Fruit fly (Drosophila melanogaster) whole organism, embryonic: Measurements from ENCODE around the gene CG6511.

Experiments
- Antp ChIP-seq: fragments of 200-800 bp; sonication (Bioruptor generic); optimal IDR thresholded peaks from 3 replicates; lab custom pipeline; 2016; ENCODE audit warnings: missing biosample characterization, missing genetic modification characterization
- CG10147 ChIP-seq: fragments of 200-800 bp; sonication (Bioruptor generic); optimal IDR thresholded peaks from 2 replicates; lab custom pipeline; 2019; ENCODE audit warnings: missing biosample characterization, mild to moderate bottlenecking, missing genetic modification characterization, moderate library complexity
- CG11695 ChIP-seq: fragments of 200-800 bp; sonication (Bioruptor generic); IDR thresholded peaks from 3 replicates; pipeline ENCODE4 v1.3.6; 2022; ENCODE audit warnings: missing biosample characterization, missing genetic modification characterization
- CG12155 ChIP-seq: fragments of 200-800 bp; sonication (Bioruptor generic); optimal IDR thresholded peaks from 3 replicates; lab custom pipeline; 2016; ENCODE audit warnings: missing biosample characterization, missing genetic modification characterization
- CG14014 ChIP-seq: fragments of 200-800 bp; sonication (Bioruptor generic); IDR thresholded peaks from 2 replicates; pipeline ENCODE4 v1.3.6; 2022; ENCODE audit warnings: missing biosample characterization, missing genetic modification characterization
- CG14710 ChIP-seq: fragments of 200-800 bp; sonication (Bioruptor generic); optimal IDR thresholded peaks from 3 replicates; lab custom pipeline; 2019; ENCODE audit warnings: missing biosample characterization, mild to moderate bottlenecking, missing genetic modification characterization, moderate library complexity
- CG15601 ChIP-seq: fragments of 200-800 bp; sonication (Bioruptor generic); optimal IDR thresholded peaks from 3 replicates; lab custom pipeline; 2019; ENCODE audit warnings: missing biosample characterization, mild to moderate bottlenecking, missing genetic modification characterization, moderate library complexity
- CG15696 ChIP-seq: fragments of 200-800 bp; sonication (Bioruptor generic); optimal IDR thresholded peaks from 2 replicates; lab custom pipeline; 2019; ENCODE audit warnings: missing biosample characterization, mild to moderate bottlenecking, missing genetic modification characterization, moderate library complexity
- CG17359 ChIP-seq: fragments of 200-800 bp; sonication (Bioruptor generic); optimal IDR thresholded peaks from 3 replicates; lab custom pipeline; 2018; ENCODE audit warnings: missing biosample characterization, mild to moderate bottlenecking, missing genetic modification characterization, moderate library complexity
- CG30431 ChIP-seq: fragments of 200-800 bp; sonication (Bioruptor generic); optimal IDR thresholded peaks from 2 replicates; lab custom pipeline; 2017; ENCODE audit warnings: missing biosample characterization, missing genetic modification characterization
- CG3847 ChIP-seq: fragments of 200-800 bp; sonication (Bioruptor generic); IDR thresholded peaks from 2 replicates; pipeline ENCODE4 v1.3.6; 2022; ENCODE audit warnings: missing biosample characterization, missing genetic modification characterization
- CG4404 ChIP-seq: fragments of 200-800 bp; sonication (Bioruptor generic); IDR thresholded peaks from 2 replicates; pipeline ENCODE4 v1.3.6; 2022; ENCODE audit warnings: missing biosample characterization, missing genetic modification characterization
- CG7357 ChIP-seq: fragments of 200-800 bp; sonication (Bioruptor generic); IDR thresholded peaks from 3 replicates; pipeline ENCODE4 v1.3.6; 2022; ENCODE audit warnings: missing biosample characterization, missing genetic modification characterization
- CG7928 ChIP-seq: fragments of 200-800 bp; sonication (Bioruptor generic); optimal IDR thresholded peaks from 2 replicates; lab custom pipeline; 2017; ENCODE audit warnings: missing biosample characterization, mild to moderate bottlenecking, missing genetic modification characterization
- CG8290 ChIP-seq, 3 experiments: fragments of 200-800 bp; sonication (Bioruptor generic); optimal IDR thresholded peaks; 2 replicates each; lab custom pipeline; 2016 to 2019; ENCODE audit warnings: missing biosample characterization in 3 of 3, missing genetic modification characterization in 3 of 3, mild to moderate bottlenecking in 2 of 3, moderate library complexity in 1 of 3
- Dfd ChIP-seq, 2 experiments: fragments of >200 bp; optimal IDR thresholded peaks; 2 replicates each; lab custom pipeline; 2017; ENCODE audit warnings: missing biosample characterization in 2 of 2, missing genetic modification characterization in 2 of 2
- Dp ChIP-seq: fragments of 200-800 bp; sonication (Bioruptor generic); optimal IDR thresholded peaks from 2 replicates; lab custom pipeline; 2018; ENCODE audit warnings: missing biosample characterization, mild to moderate bottlenecking, missing genetic modification characterization, moderate library complexity
- H15 ChIP-seq: fragments of 200-800 bp; sonication (Bioruptor generic); IDR thresholded peaks from 3 replicates; pipeline ENCODE4 v1.3.6; 2022; ENCODE audit warnings: missing biosample characterization, missing genetic modification characterization
- Hsf ChIP-seq: fragments of 200-800 bp; sonication (Bioruptor generic); optimal IDR thresholded peaks from 3 replicates; lab custom pipeline; 2016; ENCODE audit warnings: missing biosample characterization, missing genetic modification characterization
- Nf-YB ChIP-seq: fragments of 200-800 bp; sonication (Bioruptor generic); optimal IDR thresholded peaks from 3 replicates; lab custom pipeline; 2019; ENCODE audit warnings: missing biosample characterization, mild to moderate bottlenecking, missing genetic modification characterization, moderate library complexity
- Oli ChIP-seq: fragments of 200-800 bp; sonication (Bioruptor generic); optimal IDR thresholded peaks from 2 replicates; lab custom pipeline; 2018; ENCODE audit warnings: missing biosample characterization, mild to moderate bottlenecking, missing genetic modification characterization, moderate library complexity
- Stat92E ChIP-seq, 3 experiments: fragments of >200 bp in 2 of 3; fragments of 200-800 bp in 1 of 3; sonication (Bioruptor generic) in 1 of 3; optimal IDR thresholded peaks; 2 replicates each; lab custom pipeline; 2017 to 2019; ENCODE audit warnings: missing biosample characterization in 3 of 3, missing genetic modification characterization in 3 of 3, mild to moderate bottlenecking in 1 of 3, moderate library complexity in 1 of 3
- ac ChIP-seq: fragments of 200-800 bp; sonication (Bioruptor generic); optimal IDR thresholded peaks from 3 replicates; lab custom pipeline; 2017; ENCODE audit warnings: missing biosample characterization, mild to moderate bottlenecking, missing genetic modification characterization
- bcd ChIP-seq: fragments of 200-800 bp; sonication (Bioruptor generic); optimal IDR thresholded peaks from 2 replicates; lab custom pipeline; 2017; ENCODE audit warnings: missing biosample characterization, mild to moderate bottlenecking, missing genetic modification characterization
- cad ChIP-seq: fragments of >200 bp; optimal IDR thresholded peaks from 2 replicates; lab custom pipeline; 2017; ENCODE audit warnings: missing biosample characterization, missing genetic modification characterization
- caup ChIP-seq: fragments of 200-800 bp; sonication (Bioruptor generic); optimal IDR thresholded peaks from 3 replicates; lab custom pipeline; 2017; ENCODE audit warnings: missing biosample characterization, mild to moderate bottlenecking, missing genetic modification characterization, moderate library complexity; ENCODE audit not compliant: severe bottlenecking
- ci ChIP-seq: fragments of 200-800 bp; sonication (Bioruptor generic); IDR thresholded peaks from 3 replicates; pipeline ENCODE4 v1.3.6; 2022; ENCODE audit warnings: missing biosample characterization, missing genetic modification characterization
- dmrt99B ChIP-seq: fragments of 200-800 bp; sonication (Bioruptor generic); optimal IDR thresholded peaks from 2 replicates; lab custom pipeline; 2018; ENCODE audit warnings: missing biosample characterization, mild to moderate bottlenecking, missing genetic modification characterization, moderate library complexity
- emc ChIP-seq: fragments of 200-800 bp; sonication (Bioruptor generic); optimal IDR thresholded peaks from 2 replicates; lab custom pipeline; 2016; ENCODE audit warnings: missing biosample characterization, missing genetic modification characterization
- en ChIP-seq: fragments of 200-800 bp; sonication (Bioruptor generic); optimal IDR thresholded peaks from 2 replicates; lab custom pipeline; 2016; ENCODE audit warnings: missing biosample characterization, missing genetic modification characterization
- gcm ChIP-seq: fragments of 200-800 bp; sonication (Bioruptor generic); optimal IDR thresholded peaks from 2 replicates; lab custom pipeline; 2019; ENCODE audit warnings: missing biosample characterization, mild to moderate bottlenecking, missing genetic modification characterization, moderate library complexity
- gem ChIP-seq: fragments of 200-800 bp; sonication (Bioruptor generic); optimal IDR thresholded peaks from 2 replicates; lab custom pipeline; 2019; ENCODE audit warnings: missing biosample characterization, mild to moderate bottlenecking, missing genetic modification characterization, moderate library complexity
- gro ChIP-seq: fragments of 200-800 bp; sonication (Bioruptor generic); optimal IDR thresholded peaks from 2 replicates; lab custom pipeline; 2016; ENCODE audit warnings: missing biosample characterization, missing genetic modification characterization
- hb ChIP-seq: fragments of 200-800 bp; sonication (Bioruptor generic); IDR thresholded peaks from 3 replicates; pipeline ENCODE4 v1.3.6; 2022; ENCODE audit warnings: missing biosample characterization, missing genetic modification characterization; ENCODE audit not compliant: partially characterized antibody
- insv ChIP-seq, 2 experiments: fragments of 200-800 bp; sonication (Bioruptor generic); optimal IDR thresholded peaks; 3 replicates each; lab custom pipeline; 2016 to 2018; ENCODE audit warnings: missing biosample characterization in 2 of 2, missing genetic modification characterization in 2 of 2
- knrl ChIP-seq: fragments of 200-800 bp; sonication (Bioruptor generic); IDR thresholded peaks from 3 replicates; pipeline ENCODE4 v1.3.6; 2022; ENCODE audit warnings: missing biosample characterization, missing genetic modification characterization; ENCODE audit not compliant: partially characterized antibody
- lbe ChIP-seq: fragments of 200-800 bp; sonication (Bioruptor generic); optimal IDR thresholded peaks from 2 replicates; lab custom pipeline; 2016; ENCODE audit warnings: missing biosample characterization, mild to moderate bottlenecking, missing genetic modification characterization
- mirr ChIP-seq: fragments of 200-800 bp; sonication (Bioruptor generic); optimal IDR thresholded peaks from 3 replicates; lab custom pipeline; 2018; ENCODE audit warnings: missing biosample characterization, mild to moderate bottlenecking, missing genetic modification characterization
- oc ChIP-seq: fragments of 200-800 bp; sonication (Bioruptor generic); optimal IDR thresholded peaks from 2 replicates; lab custom pipeline; 2018; ENCODE audit warnings: missing biosample characterization, mild to moderate bottlenecking, missing genetic modification characterization, moderate library complexity
- pnt ChIP-seq: fragments of 200-800 bp; sonication (Bioruptor generic); optimal IDR thresholded peaks from 3 replicates; lab custom pipeline; 2016; ENCODE audit warnings: missing biosample characterization, missing genetic modification characterization
- ranshi ChIP-seq: fragments of 200-800 bp; sonication (Bioruptor generic); IDR thresholded peaks from 2 replicates; pipeline ENCODE4 v1.3.6; 2022; ENCODE audit warnings: missing biosample characterization, missing genetic modification characterization
- salm ChIP-seq: fragments of 200-800 bp; sonication (Bioruptor generic); optimal IDR thresholded peaks from 2 replicates; lab custom pipeline; 2018; ENCODE audit warnings: missing biosample characterization, mild to moderate bottlenecking, missing genetic modification characterization
- scrt ChIP-seq: fragments of 200-800 bp; sonication (Bioruptor generic); optimal IDR thresholded peaks from 2 replicates; lab custom pipeline; 2018; ENCODE audit warnings: missing biosample characterization, mild to moderate bottlenecking, missing genetic modification characterization, moderate library complexity
- slbo ChIP-seq: fragments of 200-800 bp; sonication (Bioruptor generic); IDR thresholded peaks from 2 replicates; pipeline ENCODE4 v1.3.6; 2022; ENCODE audit warnings: missing biosample characterization, missing genetic modification characterization
- slp2 ChIP-seq: fragments of 200-800 bp; sonication (Bioruptor generic); optimal IDR thresholded peaks from 2 replicates; lab custom pipeline; 2016; ENCODE audit warnings: missing biosample characterization, missing genetic modification characterization
- so ChIP-seq: fragments of 200-800 bp; sonication (Bioruptor generic); IDR thresholded peaks from 3 replicates; pipeline ENCODE4 v1.3.6; 2022; ENCODE audit warnings: missing biosample characterization, missing genetic modification characterization
- unpg ChIP-seq: fragments of 200-800 bp; sonication (Bioruptor generic); optimal IDR thresholded peaks from 3 replicates; lab custom pipeline; 2018; ENCODE audit warnings: missing biosample characterization, mild to moderate bottlenecking, missing genetic modification characterization, moderate library complexity
- zf30C ChIP-seq: fragments of 200-800 bp; sonication (Bioruptor generic); optimal IDR thresholded peaks from 3 replicates; lab custom pipeline; 2018; ENCODE audit warnings: missing biosample characterization, mild to moderate bottlenecking, missing genetic modification characterization
- zfh1 ChIP-seq: fragments of 200-800 bp; sonication (Bioruptor generic); IDR thresholded peaks from 3 replicates; pipeline ENCODE4 v1.3.6; 2022; ENCODE audit warnings: missing biosample characterization, missing genetic modification characterization

Gene CG6511

DNA sequence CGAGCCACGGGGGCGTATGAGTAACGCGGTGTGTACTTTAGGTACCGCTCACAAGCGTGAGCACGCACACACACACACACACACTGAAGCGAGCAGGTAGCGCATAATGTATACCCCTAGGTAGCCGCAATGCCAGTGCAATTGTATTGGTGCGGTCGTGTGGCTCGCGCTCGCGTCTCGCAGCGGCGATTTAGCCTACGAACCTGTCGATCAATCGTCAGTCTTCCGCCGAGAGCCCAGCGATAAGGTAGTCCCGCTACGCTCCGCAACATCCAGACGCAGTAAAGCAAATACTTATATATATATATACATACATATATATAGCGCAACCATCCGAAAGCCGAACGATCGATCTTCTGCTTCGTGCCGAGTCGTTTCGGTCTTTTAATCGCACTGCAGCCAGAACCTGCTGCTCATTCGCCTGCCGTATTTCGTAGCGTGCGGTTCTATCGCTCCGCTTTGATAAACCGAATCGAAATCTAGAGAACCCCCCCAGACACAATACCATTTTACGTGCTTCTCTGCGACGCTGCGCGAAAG, 45.5 kb upstream of the CG6511 start, which contains the start of gene hry (continued):
- TF ChIP-seq CG14710 (peak; percentile 16), CG15601 (tag; lab: Kevin White, UChicago) (peak; percentile 61), mirr (GFP tag; lab: Kevin White, UChicago) (peak; percentile 86), CG8290 (GFP tag; optimal IDR thresholded peaks at IDR 0.05; lab: Kevin White, UChicago) (no peak), CG8290 (tag; optimal IDR thresholded peaks at IDR 0.05; lab: Kevin White, UChicago) (peak; percentile 35 to 63), CG3847 (GFP tag; lab: Robert Waterston, UW) (0 out of 2 replicates have a peak, but pooled peaks have one; percentile 17), Oli (tag; lab: Kevin White, UChicago) (peak; percentile 44), ac (GFP tag; lab: Kevin White, UChicago) (peak; percentile 45), zf30C (GFP tag; lab: Kevin White, UChicago) (peak; percentile 28), scrt (GFP tag; lab: Kevin White, UChicago) (peak; percentile 58), insv (GFP tag; optimal IDR thresholded peaks at IDR 0.05; lab: Kevin White, UChicago) (no peak), caup (GFP tag; lab: Kevin White, UChicago) (peak; percentile 65), Stat92E (GFP tag; optimal IDR thresholded peaks at IDR 0.05; lab: Kevin White, UChicago) (peak in 1 of 3 experiments; percentile 73), CG10147 (GFP tag; lab: Kevin White, UChicago) (peak; percentile 18), CG7357 (no peak), slp2 (GFP tag; lab: Kevin White, UChicago) (no peak), unpg (GFP tag; lab: Kevin White, UChicago) (peak; percentile 20), zfh1 (GFP tag; lab: Robert Waterston, UW) (peak; percentile 34; the same call in 1 of the 3 replicates), salm (peak; percentile 39), slbo (GFP tag; lab: Robert Waterston, UW) (no peak), CG17359 (peak; percentile 13), gro (GFP tag; lab: Kevin White, UChicago) (peak; percentile 32), CG12155 (peak; percentile 22), hb (GFP tag; lab: Robert Waterston, UW) (no peak), cad (peak; percentile 18), CG15696 (tag; lab: Kevin White, UChicago) (peak; percentile 3), H15 (no peak), dmrt99B (peak; percentile 1), Dfd (GFP tag; optimal IDR thresholded peaks at IDR 0.05; lab: Kevin White, UChicago) (no peak), CG11695 (peak; percentile 30; the same call in 2 of the 3 replicates), bcd (GFP tag; lab: Kevin White, UChicago) (peak; percentile 24), ci (GFP tag; lab: Robert Waterston, UW) (peak; percentile 80; the same call in 2 of the 3 replicates), CG7928 (GFP tag; lab: Kevin White, UChicago) (peak; percentile 42), CG4404 (GFP tag; lab: Robert Waterston, UW) (no peak), Nf-YB (GFP tag; lab: Kevin White, UChicago) (peak; percentile 83), CG14014 (GFP tag; lab: Robert Waterston, UW) (peak; percentile 62; the same call in 1 of the 2 replicates), so (GFP tag; lab: Robert Waterston, UW) (peak; percentile 73; the same call in 2 of the 3 replicates), lbe (GFP tag; lab: Kevin White, UChicago) (peak; percentile 77), gem (tag; lab: Kevin White, UChicago) (peak; percentile 9), emc (GFP tag; lab: Kevin White, UChicago) (no peak), en (GFP tag; lab: Kevin White, UChicago) (no peak), pnt (GFP tag; lab: Kevin White, UChicago) (no peak), CG30431 (no peak), oc (peak; percentile 38), knrl (peak; percentile 33; the same call in 2 of the 3 replicates), Dp (GFP tag; lab: Kevin White, UChicago) (no peak), Hsf (GFP tag; lab: Kevin White, UChicago) (no peak), gcm (peak; percentile 59), Antp (GFP tag; lab: Kevin White, UChicago) (no peak), ranshi (GFP tag; lab: Robert Waterston, UW) (peak; percentile 55; the same call in 1 of the 2 replicates)
